Worm (Caenorhabditis elegans) whole organism, L4 larva: ENCODE data around the gene C53C7.3.
A peak's percentile ranks its signal among the peaks of the same experiment; 100 is the strongest.

Experiments used
- F10B5.3 ChIP-seq: sonication (generic microtip); optimal IDR thresholded peaks from 2 replicates; lab custom pipeline; 2016; ENCODE audit warnings: mild to moderate bottlenecking, missing genetic modification characterization, missing compliant biosample characterization
- F37D6.2 ChIP-seq: sonication (generic microtip); optimal IDR thresholded peaks from 2 replicates; lab custom pipeline; 2016; ENCODE audit warnings: mild to moderate bottlenecking, missing genetic modification characterization, missing compliant biosample characterization
- Y105C5A.15 ChIP-seq: fragments of 200-800 bp; sonication (Bioruptor generic); IDR thresholded peaks from 2 replicates; pipeline ENCODE4 v1.3.6; 2022; ENCODE audit warnings: missing genetic modification characterization, missing compliant biosample characterization
- Y48G9A.11 ChIP-seq: fragments of 200-800 bp; sonication (Bioruptor generic); IDR thresholded peaks from 2 replicates; pipeline ENCODE4 v1.3.6; 2022; ENCODE audit warnings: missing genetic modification reagents, missing genetic modification characterization, missing compliant biosample characterization
- aha-1 ChIP-seq: fragments of 150-350 bp; peaks from one replicate; lab custom pipeline; 2014; ENCODE audit warnings: missing biosample characterization, missing genetic modification characterization
- arid-1 ChIP-seq: fragments of 200-800 bp; sonication (Bioruptor generic); conservative IDR thresholded peaks from 2 replicates; pipeline ENCODE4 v1.3.6; 2022; ENCODE audit warnings: missing genetic modification reagents, missing genetic modification characterization, missing compliant biosample characterization
- ceh-32 ChIP-seq: sonication (generic microtip); optimal IDR thresholded peaks from 2 replicates; lab custom pipeline; 2016; ENCODE audit warnings: mild to moderate bottlenecking, missing genetic modification characterization, missing compliant biosample characterization; ENCODE audit not compliant: poor library complexity
- ceh-82 ChIP-seq: sonication (generic microtip); optimal IDR thresholded peaks from 2 replicates; lab custom pipeline; 2017; ENCODE audit warnings: missing biosample characterization, missing genetic modification characterization
- cey-2 ChIP-seq: sonication (generic microtip); optimal IDR thresholded peaks from 3 replicates; lab custom pipeline; 2017; ENCODE audit warnings: missing genetic modification characterization, mild to moderate bottlenecking, missing compliant biosample characterization, antibody characterized with exemption, borderline replicate concordance; ENCODE audit not compliant: insufficient read depth
- daf-12 ChIP-seq: fragments of 150-350 bp; optimal IDR thresholded peaks from 2 replicates; lab custom pipeline; 2014; ENCODE audit warnings: missing biosample characterization, missing genetic modification reagents, missing genetic modification characterization
- daf-16 ChIP-seq, 3 experiments: sonication (generic microtip); optimal IDR thresholded peaks; 2 replicates each; lab custom pipeline; 2016 to 2017; ENCODE audit warnings: missing genetic modification characterization in 3 of 3, missing genetic modification reagents in 3 of 3, mild to moderate bottlenecking in 2 of 3, missing compliant biosample characterization in 2 of 3, missing biosample characterization in 1 of 3, moderate library complexity in 1 of 3
- daf-19 ChIP-seq: fragments of 200-800 bp; sonication (Bioruptor generic); conservative IDR thresholded peaks from 2 replicates; pipeline ENCODE4 v1.3.6; 2022; ENCODE audit warnings: missing genetic modification characterization, missing compliant biosample characterization
- dmd-9 ChIP-seq: fragments of 200-800 bp; sonication (Bioruptor generic); IDR thresholded peaks from 2 replicates; pipeline ENCODE4 v1.3.6; 2022; ENCODE audit warnings: missing genetic modification reagents, missing genetic modification characterization, missing compliant biosample characterization
- dve-1 ChIP-seq: sonication (generic microtip); optimal IDR thresholded peaks from 2 replicates; lab custom pipeline; 2017; ENCODE audit warnings: antibody characterized with exemption, mild to moderate bottlenecking, missing genetic modification characterization, missing compliant biosample characterization; ENCODE audit not compliant: insufficient read depth
- egl-27 ChIP-seq: sonication (generic microtip); optimal IDR thresholded peaks from 3 replicates; lab custom pipeline; 2017; ENCODE audit warnings: missing biosample characterization, missing genetic modification reagents, missing genetic modification characterization
- hlh-30 ChIP-seq: sonication (generic microtip); optimal IDR thresholded peaks from 2 replicates; lab custom pipeline; 2017; ENCODE audit warnings: antibody characterized with exemption, mild to moderate bottlenecking, missing genetic modification characterization, missing compliant biosample characterization; ENCODE audit not compliant: insufficient read depth
- lin-13 ChIP-seq: fragments of 150-350 bp; optimal IDR thresholded peaks from 2 replicates; lab custom pipeline; 2014; ENCODE audit warnings: missing biosample characterization, missing genetic modification reagents, missing genetic modification characterization
- lin-15B ChIP-seq: fragments of 150-350 bp; sonication (generic microtip); optimal IDR thresholded peaks from 3 replicates; lab custom pipeline; 2014; ENCODE audit warnings: missing biosample characterization, missing genetic modification characterization
- lin-38 ChIP-seq: fragments of 200-800 bp; sonication (Bioruptor generic); IDR thresholded peaks from 2 replicates; pipeline ENCODE4 v1.3.6; 2022; ENCODE audit warnings: missing genetic modification reagents, missing genetic modification characterization, missing compliant biosample characterization
- lsy-2 ChIP-seq, 2 experiments: fragments of 150-350 bp in 1 of 2; sonication (generic microtip) in 1 of 2; optimal IDR thresholded peaks; 2 replicates each; lab custom pipeline; 2014 to 2017; ENCODE audit warnings: missing biosample characterization in 2 of 2, missing genetic modification characterization in 2 of 2
- mdt-29 ChIP-seq: fragments of 200-800 bp; sonication (Bioruptor generic); IDR thresholded peaks from 2 replicates; pipeline ENCODE4 v1.3.6; 2022; ENCODE audit warnings: missing genetic modification reagents, missing genetic modification characterization, missing compliant biosample characterization
- mxl-3 ChIP-seq: fragments of 200-800 bp; sonication (Bioruptor generic); optimal IDR thresholded peaks from 2 replicates; lab custom pipeline; 2018; ENCODE audit warnings: mild to moderate bottlenecking, missing genetic modification characterization, missing compliant biosample characterization
- nhr-25 ChIP-seq: sonication (generic microtip); optimal IDR thresholded peaks from 2 replicates; lab custom pipeline; 2017; ENCODE audit warnings: missing genetic modification characterization, mild to moderate bottlenecking, missing compliant biosample characterization, antibody characterized with exemption, moderate library complexity, borderline replicate concordance; ENCODE audit not compliant: insufficient read depth
- nhr-42 ChIP-seq: fragments of 200-800 bp; sonication (Bioruptor generic); IDR thresholded peaks from 2 replicates; pipeline ENCODE4 v1.3.6; 2022; ENCODE audit warnings: missing genetic modification characterization, missing compliant biosample characterization
- nhr-6 ChIP-seq: fragments of 150-350 bp; optimal IDR thresholded peaks from 2 replicates; lab custom pipeline; 2014; ENCODE audit warnings: missing biosample characterization, missing genetic modification characterization
- pha-4 ChIP-seq, 2 experiments: fragments of 150-350 bp in 1 of 2; fragments of 200-800 bp in 1 of 2; sonication (Bioruptor generic) in 1 of 2; IDR thresholded peaks in 1 of 2; optimal IDR thresholded peaks in 1 of 2; 2 replicates each; pipeline versions ENCODE4 v1.3.6 to Lab custom; 2014 to 2022; ENCODE audit warnings: missing genetic modification characterization in 2 of 2, missing genetic modification reagents in 2 of 2, missing biosample characterization in 1 of 2, missing compliant biosample characterization in 1 of 2
- php-3 ChIP-seq: fragments of 200-800 bp; sonication (Bioruptor generic); IDR thresholded peaks from 2 replicates; pipeline ENCODE4 v1.3.6; 2022; ENCODE audit warnings: missing genetic modification reagents, missing genetic modification characterization, missing compliant biosample characterization
- sdz-12 ChIP-seq: fragments of 200-800 bp; sonication (Bioruptor generic); optimal IDR thresholded peaks from 2 replicates; lab custom pipeline; 2018; ENCODE audit warnings: mild to moderate bottlenecking, missing genetic modification characterization, missing compliant biosample characterization
- snpc-1.2 ChIP-seq: fragments of 200-800 bp; sonication (Bioruptor generic); IDR thresholded peaks from 2 replicates; pipeline ENCODE4 v1.3.6; 2022; ENCODE audit warnings: missing genetic modification reagents, missing genetic modification characterization, missing compliant biosample characterization
- spr-3 ChIP-seq: fragments of 200-800 bp; sonication (Bioruptor generic); optimal IDR thresholded peaks from 2 replicates; lab custom pipeline; 2018; ENCODE audit warnings: mild to moderate bottlenecking, missing genetic modification characterization, missing compliant biosample characterization
- tag-97 ChIP-seq: fragments of 200-800 bp; sonication (Bioruptor generic); IDR thresholded peaks from 2 replicates; pipeline ENCODE4 v1.3.6; 2022; ENCODE audit warnings: missing genetic modification characterization, missing compliant biosample characterization
- unc-130 ChIP-seq: sonication (generic microtip); optimal IDR thresholded peaks from 2 replicates; lab custom pipeline; 2016; ENCODE audit warnings: missing genetic modification reagents, missing genetic modification characterization, missing compliant biosample characterization
- unc-39 ChIP-seq: sonication (generic microtip); optimal IDR thresholded peaks from 2 replicates; lab custom pipeline; 2017; ENCODE audit warnings: missing biosample characterization, missing genetic modification characterization
- zfp-2 ChIP-seq: sonication (generic microtip); optimal IDR thresholded peaks from 2 replicates; lab custom pipeline; 2016; ENCODE audit warnings: mild to moderate bottlenecking, missing genetic modification characterization, missing compliant biosample characterization
- zfp-3 ChIP-seq: fragments of 200-800 bp; sonication (Bioruptor generic); conservative IDR thresholded peaks from 2 replicates; pipeline ENCODE4 v1.3.6; 2022; ENCODE audit warnings: missing genetic modification reagents, missing genetic modification characterization, missing compliant biosample characterization
- ztf-11 ChIP-seq: fragments of 150-350 bp; optimal IDR thresholded peaks from 2 replicates; lab custom pipeline; 2014; ENCODE audit warnings: missing biosample characterization, missing genetic modification characterization

C53C7.3 gene

ce11 chrX:13048258-13048657 is at the start of gene C53C7.3:
C53C7.3 (plus strand) TSS chrX:13048558.
- TF ChIP-seq daf-12 (no peak), lin-15B (tag; lab: Kevin White, UChicago) (no peak), mdt-29 (GFP tag; lab: Robert Waterston, UW) (no peak)
- TF ChIP-seq, all 104 proteins: peak for 0

- no peak for TF ChIP-seq dve-1 (tag; lab: Kevin White, UChicago)
- no peak for TF ChIP-seq F10B5.3 (tag; lab: Kevin White, UChicago)
- TF ChIP-seq Y48G9A.11 (GFP tag; lab: Robert Waterston, UW), result no peak
- TF ChIP-seq dmd-9, result no peak
- TF ChIP-seq php-3 (GFP tag; lab: Robert Waterston, UW), result no peak
- no peak for TF ChIP-seq zfp-3 (GFP tag; lab: Robert Waterston, UW)
- no peak for TF ChIP-seq daf-19 (GFP tag; lab: Robert Waterston, UW)
- peak; percentile 86 for TF ChIP-seq nhr-25
- no peak for TF ChIP-seq zfp-2 (tag; lab: Kevin White, UChicago)
- TF ChIP-seq egl-27 (tag; lab: Kevin White, UChicago), result no peak
- no peak for TF ChIP-seq snpc-1.2
- TF ChIP-seq Y105C5A.15 (GFP tag; lab: Robert Waterston, UW), result no peak
- peak; percentile 8 for TF ChIP-seq hlh-30 (tag; lab: Kevin White, UChicago)
- TF ChIP-seq, all 104 proteins: peak for 2
These were observed 48.8 kb upstream of the C53C7.3 start for ce11 chrX:12999567-12999966.

- peak; percentile 56 for TF ChIP-seq aha-1 (tag; lab: Kevin White, UChicago)
- no peak for TF ChIP-seq ztf-11
- TF ChIP-seq mxl-3, result no peak
- peak; percentile 97 for TF ChIP-seq nhr-25
- TF ChIP-seq lin-13, result no peak
- TF ChIP-seq arid-1, result no peak
- TF ChIP-seq F37D6.2 (tag; lab: Kevin White, UChicago), result no peak
- TF ChIP-seq spr-3, result no peak
- TF ChIP-seq daf-16 (GFP tag; optimal IDR thresholded peaks at IDR 0.05; lab: Kevin White, UChicago), result no peak
- TF ChIP-seq daf-16 (tag; optimal IDR thresholded peaks at IDR 0.05; lab: Kevin White, UChicago), result no peak
- TF ChIP-seq Y105C5A.15 (GFP tag; lab: Robert Waterston, UW), result no peak
These were observed 47.5 kb upstream of the C53C7.3 start for ce11 chrX:13000837-13001236.

ce11 chrX:13002322-13002721 is 46.0 kb upstream of the C53C7.3 start:
- TF ChIP-seq daf-16 (GFP tag; optimal IDR thresholded peaks at IDR 0.05; lab: Kevin White, UChicago), result no peak
- TF ChIP-seq daf-16 (tag; optimal IDR thresholded peaks at IDR 0.05; lab: Kevin White, UChicago), result no peak
- TF ChIP-seq aha-1 (tag; lab: Kevin White, UChicago), result peak; percentile 89

ce11 chrX:13003092-13003491 is 45.3 kb upstream of the C53C7.3 start:
- TF ChIP-seq nhr-25 (peak; percentile 66), pha-4 (GFP tag; IDR thresholded peaks at IDR 0.05; lab: Robert Waterston, UW) (no peak), pha-4 (tag; optimal IDR thresholded peaks at IDR 0.05; lab: Kevin White, UChicago) (no peak)
- TF ChIP-seq, all 104 proteins: peak for 1

ce11 chrX:13004491-13005093 is 43.8 kb upstream of the C53C7.3 start:
- TF ChIP-seq cey-2 (tag; lab: Kevin White, UChicago), result no peak
- TF ChIP-seq nhr-25, result peak; percentile 74
- no peak for TF ChIP-seq Y105C5A.15 (GFP tag; lab: Robert Waterston, UW)

- TF ChIP-seq sdz-12 (GFP tag; lab: Kevin White, UChicago) (no peak), pha-4 (GFP tag; IDR thresholded peaks at IDR 0.05; lab: Robert Waterston, UW) (no peak), pha-4 (tag; optimal IDR thresholded peaks at IDR 0.05; lab: Kevin White, UChicago) (no peak), unc-39 (tag; lab: Kevin White, UChicago) (no peak), Y105C5A.15 (GFP tag; lab: Robert Waterston, UW) (no peak), lin-38 (GFP tag; lab: Robert Waterston, UW) (no peak), tag-97 (GFP tag; lab: Robert Waterston, UW) (no peak), unc-130 (GFP tag; lab: Kevin White, UChicago) (no peak), daf-16 (GFP tag; optimal IDR thresholded peaks at IDR 0.05; lab: Kevin White, UChicago) (no peak), daf-16 (tag; optimal IDR thresholded peaks at IDR 0.05; lab: Kevin White, UChicago) (no peak), ceh-82 (tag; lab: Kevin White, UChicago) (no peak), nhr-6 (tag; lab: Kevin White, UChicago) (no peak), lsy-2 (tag; optimal IDR thresholded peaks at IDR 0.05; lab: Kevin White, UChicago) (no peak), nhr-25 (peak; percentile 64), aha-1 (tag; lab: Kevin White, UChicago) (peak; percentile 14), Y48G9A.11 (GFP tag; lab: Robert Waterston, UW) (no peak), nhr-42 (GFP tag; lab: Robert Waterston, UW) (no peak), ceh-32 (tag; lab: Kevin White, UChicago) (no peak)
These were observed 42.6 kb upstream of the C53C7.3 start for ce11 chrX:13005730-13006129.
